Worm (Caenorhabditis elegans): ENCODE results near the gene Y57G7A.3.

ce11 chrII:1258634-1259033 lies 26.9 kb upstream of the Y57G7A.3 start, which contains the start of gene clpr-2:
- TF ChIP-seq pha-4 (tag; optimal IDR thresholded peaks at IDR 0.05): no peak
- no peak for TF ChIP-seq unc-62 (GFP tag; optimal IDR thresholded peaks at IDR 0.05)
- no peak for TF ChIP-seq nhr-28 (tag; optimal IDR thresholded peaks at IDR 0.05)
- TF ChIP-seq nhr-237 (tag; optimal IDR thresholded peaks at IDR 0.05): no peak
- TF ChIP-seq lsy-2 (tag; optimal IDR thresholded peaks at IDR 0.05): no peak
- no peak for TF ChIP-seq ces-1 (GFP tag; optimal IDR thresholded peaks at IDR 0.05)
- no peak for TF ChIP-seq ztf-11 (tag; optimal IDR thresholded peaks at IDR 0.05)
- TF ChIP-seq tbx-8 (GFP tag; optimal IDR thresholded peaks at IDR 0.05): no peak
- TF ChIP-seq nhr-76 (tag; optimal IDR thresholded peaks at IDR 0.05): no peak
- TF ChIP-seq mep-1 (tag; optimal IDR thresholded peaks at IDR 0.05): no peak

Measured in whole organism, mixed stage, embryonic.